Worm (Caenorhabditis elegans): ENCODE measurements around the gene T21B4.15.

- TF ChIP-seq ztf-29 (GFP tag; IDR thresholded peaks at IDR 0.05) (no peak), klf-2 (GFP tag; conservative IDR thresholded peaks at IDR 0.05) (no peak)
Measured at ce11 chrII:12460602-12461453, 29.2 kb upstream of the T21B4.15 start, which contains the start of gene tag-280.
